Worm (Caenorhabditis elegans) whole organism, L4/young adult: ENCODE measurements around the gene rabx-5.

Experiments used
- W03F9.2 ChIP-seq: fragments of 150-350 bp; optimal IDR thresholded peaks from 2 replicates; lab custom pipeline; 2014; ENCODE audit warnings: missing biosample characterization, missing genetic modification characterization
- him-1 ChIP-seq: sonication (generic microtip); optimal IDR thresholded peaks from 2 replicates; lab custom pipeline; 2016; ENCODE audit warnings: missing genotype, missing genetic modification reagents, missing genetic modification characterization, missing compliant biosample characterization

- TF ChIP-seq him-1 (tag; lab: Kevin White, UChicago), result no peak
- TF ChIP-seq W03F9.2 (tag; lab: Kevin White, UChicago), result no peak
Observed at ce11 chrIII:10652833-10653232, 47.7 kb downstream of the rabx-5 start.
